Fruit fly (Drosophila melanogaster): ENCODE data around the gene Mp.

The Mp gene

DNA sequence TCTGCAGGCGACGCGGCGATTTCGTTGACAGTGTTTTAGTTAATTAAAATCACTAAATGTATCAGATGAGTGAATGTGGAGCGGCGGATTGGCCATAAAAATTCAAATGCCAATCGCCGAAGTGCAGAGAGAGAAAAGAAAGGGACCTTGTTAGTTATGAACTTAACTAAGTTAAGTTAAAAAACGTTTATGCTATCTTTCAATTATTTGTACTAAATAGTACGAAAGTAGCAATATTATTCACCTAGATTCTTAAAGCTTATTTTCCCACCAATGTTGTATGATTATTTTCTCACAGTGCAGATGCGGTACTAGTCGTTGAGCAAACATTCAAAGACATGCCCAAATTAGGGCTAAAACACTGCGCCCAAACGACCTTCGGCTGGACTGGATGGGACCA lies 92.1 kb downstream of the Mp start (continued):
- TF ChIP-seq CG43689 (GFP tag; IDR thresholded peaks at IDR 0.05), result peak; percentile 23; the same call in 1 of the 2 replicates
- TF ChIP-seq bcd (GFP tag; optimal IDR thresholded peaks at IDR 0.05), result peak; percentile 46
- no peak for TF ChIP-seq MESR4 (GFP tag; optimal IDR thresholded peaks at IDR 0.05)
- TF ChIP-seq unc-4 (GFP tag; IDR thresholded peaks at IDR 0.05; ENCODE audit: partially characterized antibody), result no peak
- TF ChIP-seq Sin3A (optimal IDR thresholded peaks at IDR 0.05), result no peak
- TF ChIP-seq Sox102F (GFP tag; optimal IDR thresholded peaks at IDR 0.05), result peak; percentile 74
- TF ChIP-seq eve (GFP tag; optimal IDR thresholded peaks at IDR 0.05), result peak in 1 of 2 experiments; percentile 81
- peak; percentile 59 for TF ChIP-seq Xbp1 (GFP tag; optimal IDR thresholded peaks at IDR 0.05)
- TF ChIP-seq CG15073 (GFP tag; optimal IDR thresholded peaks at IDR 0.05), result no peak
- TF ChIP-seq CkIIα-i1 (GFP tag; IDR thresholded peaks at IDR 0.05), result no peak
- TF ChIP-seq p53 (GFP tag; optimal IDR thresholded peaks at IDR 0.05), result no peak
- TF ChIP-seq CG8944 (GFP tag; optimal IDR thresholded peaks at IDR 0.05), result peak; percentile 15
- TF ChIP-seq CG9932 (GFP tag; IDR thresholded peaks at IDR 0.05), result no peak
- TF ChIP-seq pnt (GFP tag; optimal IDR thresholded peaks at IDR 0.05), result peak; percentile 44
- no peak for TF ChIP-seq rib (GFP tag; IDR thresholded peaks at IDR 0.05)
- no peak for TF ChIP-seq mirr (GFP tag; optimal IDR thresholded peaks at IDR 0.05)
- TF ChIP-seq Dek (tag; optimal IDR thresholded peaks at IDR 0.05), result no peak
- no peak for TF ChIP-seq yki (optimal IDR thresholded peaks at IDR 0.05)
- peak; percentile 39; the same call in 1 of the 3 replicates for TF ChIP-seq ken (GFP tag; IDR thresholded peaks at IDR 0.05)
- TF ChIP-seq CG4730 (GFP tag; IDR thresholded peaks at IDR 0.05), result peak; percentile 56
- peak; percentile 64 for TF ChIP-seq Dad (GFP tag; optimal IDR thresholded peaks at IDR 0.05)
- peak; percentile 16 for TF ChIP-seq dm (GFP tag; optimal IDR thresholded peaks at IDR 0.05)
- no peak for TF ChIP-seq CG2116 (GFP tag; optimal IDR thresholded peaks at IDR 0.05)
- TF ChIP-seq CG3726 (GFP tag; IDR thresholded peaks at IDR 0.05), result peak; percentile 80
- TF ChIP-seq CG10267 (tag; optimal IDR thresholded peaks at IDR 0.05), result peak; percentile 41
- peak; percentile 76 for TF ChIP-seq Ptx1 (GFP tag; IDR thresholded peaks at IDR 0.05)
- TF ChIP-seq Lim3 (GFP tag; IDR thresholded peaks at IDR 0.05), result 0 out of 2 replicates have a peak, but pooled peaks have one; percentile 61
- TF ChIP-seq CG7786 (GFP tag; optimal IDR thresholded peaks at IDR 0.05), result peak; percentile 17
- no peak for TF ChIP-seq CG7963 (GFP tag; IDR thresholded peaks at IDR 0.05; ENCODE audit: partially characterized antibody)
- TF ChIP-seq chm (GFP tag; IDR thresholded peaks at IDR 0.05), result peak; percentile 38; the same call in 1 of the 2 replicates
- peak; percentile 44; the same call in 1 of the 2 replicates for TF ChIP-seq CG5953 (GFP tag; IDR thresholded peaks at IDR 0.05)
- TF ChIP-seq Hey (tag; optimal IDR thresholded peaks at IDR 0.05), result no peak
- TF ChIP-seq Hr51 (GFP tag; optimal IDR thresholded peaks at IDR 0.05), result peak in 1 of 2 experiments; percentile 74
- TF ChIP-seq al (GFP tag; IDR thresholded peaks at IDR 0.05), result peak; percentile 34; the same call in 1 of the 2 replicates
- TF ChIP-seq CG8281 (tag; optimal IDR thresholded peaks at IDR 0.05), result no peak
- peak; percentile 78 for TF ChIP-seq H15 (GFP tag; IDR thresholded peaks at IDR 0.05)
- TF ChIP-seq fu2 (GFP tag; optimal IDR thresholded peaks at IDR 0.05), result peak; percentile 8
- TF ChIP-seq CG10462 (GFP tag; optimal IDR thresholded peaks at IDR 0.05), result no peak
- TF ChIP-seq zfh2 (GFP tag; optimal IDR thresholded peaks at IDR 0.05), result no peak
- no peak for TF ChIP-seq twi (tag; optimal IDR thresholded peaks at IDR 0.05)
- no peak for TF ChIP-seq D (optimal IDR thresholded peaks at IDR 0.05)
- peak; percentile 37 for TF ChIP-seq D (GFP tag; optimal IDR thresholded peaks at IDR 0.05)
- no peak for TF ChIP-seq CG12744 (GFP tag; optimal IDR thresholded peaks at IDR 0.05)
- peak; percentile 40; the same call in 1 of the 2 replicates for TF ChIP-seq seq (GFP tag; IDR thresholded peaks at IDR 0.05)
- TF ChIP-seq Ssrp (tag; optimal IDR thresholded peaks at IDR 0.05), result peak; percentile 19
- TF ChIP-seq CG15696 (tag; optimal IDR thresholded peaks at IDR 0.05), result peak; percentile 18
- peak; percentile 57; the same call in 1 of the 4 replicates for TF ChIP-seq Gug (GFP tag; IDR thresholded peaks at IDR 0.05)
- peak; percentile 68 for TF ChIP-seq kah (GFP tag; optimal IDR thresholded peaks at IDR 0.05)
- TF ChIP-seq fd3F (GFP tag; optimal IDR thresholded peaks at IDR 0.05), result peak; percentile 9
- TF ChIP-seq CG6272 (GFP tag; IDR thresholded peaks at IDR 0.05), result peak; percentile 54; the same call in 1 of the 2 replicates
- TF ChIP-seq btn (GFP tag; optimal IDR thresholded peaks at IDR 0.05), result peak; percentile 54
- no peak for TF ChIP-seq prd (optimal IDR thresholded peaks at IDR 0.05)
- peak; percentile 82 for TF ChIP-seq prd (GFP tag; IDR thresholded peaks at IDR 0.05)
